In genomic region chr3L:17486794-17487726, dm6 we compare ENCODE assay signal across 1 fruit fly cellular context.
TF ChIP-seq lines count a peak whose summit lies in the region.

Gene Oatp74D, plus strand, starts transcription at chr3L:17487118.

TF ChIP-seq in whole organism, embryonic, 481 proteins besides CTCF, POLR2A, EP300 and RAD21 (continued from another document and continues in another):
- TF ChIP-seq pan (optimal IDR thresholded peaks at IDR 0.05; lab: Kevin White, UChicago) = no peak
- peak in 1 of 2 experiments; percentile 61 for TF ChIP-seq pan (GFP tag; optimal IDR thresholded peaks at IDR 0.05 in 1 of 2, IDR thresholded peaks at IDR 0.05 in 1 of 2)
- no peak for TF ChIP-seq CG11085 (GFP tag; IDR thresholded peaks at IDR 0.05; lab: Robert Waterston, UW)
- peak; percentile 36 for TF ChIP-seq CG10462 (GFP tag; optimal IDR thresholded peaks at IDR 0.05; lab: Kevin White, UChicago)
- TF ChIP-seq inv (GFP tag; IDR thresholded peaks at IDR 0.05; lab: Robert Waterston, UW; ENCODE audit: partially characterized antibody) = peak; percentile 13; the same call in 1 of the 2 replicates
- peak; percentile 85 for TF ChIP-seq vvl (GFP tag; IDR thresholded peaks at IDR 0.05; lab: Robert Waterston, UW)
- no peak for TF ChIP-seq hkb (optimal IDR thresholded peaks at IDR 0.05; lab: Kevin White, UChicago)
- TF ChIP-seq hkb (GFP tag; IDR thresholded peaks at IDR 0.05; lab: Robert Waterston, UW) = peak; percentile 44
- peak; percentile 43; the same call in 1 of the 2 replicates for TF ChIP-seq CG5953 (GFP tag; IDR thresholded peaks at IDR 0.05; lab: Robert Waterston, UW)
- TF ChIP-seq CG2875 (GFP tag; optimal IDR thresholded peaks at IDR 0.05; lab: Kevin White, UChicago) = peak; percentile 39
- TF ChIP-seq Atf-2 (GFP tag; optimal IDR thresholded peaks at IDR 0.05; lab: Kevin White, UChicago) = peak; percentile 11
- TF ChIP-seq Opbp (GFP tag; IDR thresholded peaks at IDR 0.05; lab: Robert Waterston, UW; ENCODE audit: partially characterized antibody) = 0 out of 3 replicates have a peak, but pooled peaks have one; percentile 5
- peak; percentile 68; the same call in 1 of the 2 replicates for TF ChIP-seq Bgb (GFP tag; IDR thresholded peaks at IDR 0.05; lab: Robert Waterston, UW; ENCODE audit: partially characterized antibody)
- TF ChIP-seq CG18262 (tag; optimal IDR thresholded peaks at IDR 0.05; lab: Kevin White, UChicago) = peak; percentile 33
- TF ChIP-seq en (GFP tag; optimal IDR thresholded peaks at IDR 0.05; lab: Kevin White, UChicago) = no peak
- TF ChIP-seq CG15514 (GFP tag; optimal IDR thresholded peaks at IDR 0.05; lab: Kevin White, UChicago) = peak; percentile 29
- TF ChIP-seq CG12769 (tag; optimal IDR thresholded peaks at IDR 0.05; lab: Kevin White, UChicago) = peak; percentile 77
- peak; percentile 31 for TF ChIP-seq Atf6 (GFP tag; IDR thresholded peaks at IDR 0.05; lab: Robert Waterston, UW)
- peak; percentile 32 for TF ChIP-seq az2 (GFP tag; optimal IDR thresholded peaks at IDR 0.05; lab: Kevin White, UChicago)
- peak; percentile 42 for TF ChIP-seq bab2 (GFP tag; optimal IDR thresholded peaks at IDR 0.05; lab: Kevin White, UChicago)
- TF ChIP-seq Jarid2 (GFP tag; optimal IDR thresholded peaks at IDR 0.05; lab: Kevin White, UChicago) = peak; percentile 83
- TF ChIP-seq Hey (tag; optimal IDR thresholded peaks at IDR 0.05; lab: Kevin White, UChicago) = peak; percentile 27
- peak; percentile 98 for TF ChIP-seq chinmo (GFP tag; IDR thresholded peaks at IDR 0.05; lab: Robert Waterston, UW; ENCODE audit: partially characterized antibody)
- peak; percentile 64 for TF ChIP-seq twi (tag; optimal IDR thresholded peaks at IDR 0.05; lab: Kevin White, UChicago)
- TF ChIP-seq Gug (GFP tag; IDR thresholded peaks at IDR 0.05; lab: Robert Waterston, UW) = peak; percentile 11; the same call in 1 of the 4 replicates
- peak; percentile 8 for TF ChIP-seq ERR (GFP tag; optimal IDR thresholded peaks at IDR 0.05; lab: Kevin White, UChicago)
- no peak for TF ChIP-seq Dp (GFP tag; optimal IDR thresholded peaks at IDR 0.05; lab: Kevin White, UChicago)
- peak; percentile 42; the same call in 1 of the 3 replicates for TF ChIP-seq Optix (GFP tag; IDR thresholded peaks at IDR 0.05; lab: Robert Waterston, UW)
- no peak for TF ChIP-seq CG8478 (optimal IDR thresholded peaks at IDR 0.05; lab: Kevin White, UChicago)
- peak; percentile 48 for TF ChIP-seq unpg (GFP tag; optimal IDR thresholded peaks at IDR 0.05; lab: Kevin White, UChicago)
- TF ChIP-seq CG6254 (GFP tag; optimal IDR thresholded peaks at IDR 0.05; lab: Kevin White, UChicago) = peak; percentile 52
- peak; percentile 69 for TF ChIP-seq Drgx (GFP tag; IDR thresholded peaks at IDR 0.05; lab: Robert Waterston, UW)
- TF ChIP-seq ATbp (GFP tag; optimal IDR thresholded peaks at IDR 0.05; lab: Kevin White, UChicago) = peak; percentile 81
- peak; percentile 87 for TF ChIP-seq pros (GFP tag; optimal IDR thresholded peaks at IDR 0.05; lab: Kevin White, UChicago)
- peak; percentile 56 for TF ChIP-seq CG5180 (GFP tag; optimal IDR thresholded peaks at IDR 0.05; lab: Kevin White, UChicago)
- TF ChIP-seq CG12236 (GFP tag; optimal IDR thresholded peaks at IDR 0.05; lab: Kevin White, UChicago) = no peak
- TF ChIP-seq NC2β (GFP tag; optimal IDR thresholded peaks at IDR 0.05; lab: Kevin White, UChicago) = peak; percentile 27
- peak; percentile 65 for TF ChIP-seq CG1792 (GFP tag; optimal IDR thresholded peaks at IDR 0.05; lab: Kevin White, UChicago)
- TF ChIP-seq Meics (GFP tag; optimal IDR thresholded peaks at IDR 0.05; lab: Kevin White, UChicago) = peak; percentile 47
- TF ChIP-seq CG8944 (GFP tag; optimal IDR thresholded peaks at IDR 0.05; lab: Kevin White, UChicago) = peak; percentile 0
- TF ChIP-seq ato (GFP tag; IDR thresholded peaks at IDR 0.05; lab: Robert Waterston, UW; ENCODE audit: partially characterized antibody) = no peak
- no peak for TF ChIP-seq jing (GFP tag; optimal IDR thresholded peaks at IDR 0.05; lab: Kevin White, UChicago)
- peak; percentile 61 for TF ChIP-seq CG17912 (GFP tag; optimal IDR thresholded peaks at IDR 0.05; lab: Kevin White, UChicago)
- TF ChIP-seq rib (GFP tag; IDR thresholded peaks at IDR 0.05; lab: Robert Waterston, UW) = peak; percentile 95
- TF ChIP-seq Adf1 (GFP tag; IDR thresholded peaks at IDR 0.05; lab: Robert Waterston, UW) = peak; percentile 99
- peak; percentile 28 for TF ChIP-seq Antp (GFP tag; optimal IDR thresholded peaks at IDR 0.05; lab: Kevin White, UChicago)
- TF ChIP-seq CG4707 (GFP tag; optimal IDR thresholded peaks at IDR 0.05; lab: Kevin White, UChicago) = peak; percentile 56
- peak; percentile 40 for TF ChIP-seq HmgD (GFP tag; optimal IDR thresholded peaks at IDR 0.05; lab: Kevin White, UChicago)
- no peak for TF ChIP-seq CkIIα-i1 (GFP tag; IDR thresholded peaks at IDR 0.05; lab: Robert Waterston, UW)
- TF ChIP-seq lilli (GFP tag; optimal IDR thresholded peaks at IDR 0.05; lab: Kevin White, UChicago) = peak; percentile 67
- peak; percentile 49 for TF ChIP-seq fd102C (GFP tag; optimal IDR thresholded peaks at IDR 0.05; lab: Kevin White, UChicago)
- TF ChIP-seq ssp (GFP tag; IDR thresholded peaks at IDR 0.05; lab: Robert Waterston, UW) = no peak
- TF ChIP-seq CG6654 (GFP tag; optimal IDR thresholded peaks at IDR 0.05; lab: Kevin White, UChicago) = no peak
- TF ChIP-seq sisA (GFP tag; IDR thresholded peaks at IDR 0.05; lab: Robert Waterston, UW) = peak; percentile 16; the same call in 1 of the 2 replicates
- peak; percentile 69 for TF ChIP-seq CG32532 (GFP tag; IDR thresholded peaks at IDR 0.05; lab: Robert Waterston, UW)
- peak; percentile 50 for TF ChIP-seq Xbp1 (GFP tag; optimal IDR thresholded peaks at IDR 0.05; lab: Kevin White, UChicago)
- no peak for TF ChIP-seq sima (GFP tag; optimal IDR thresholded peaks at IDR 0.05; lab: Kevin White, UChicago)
- peak; percentile 30 for TF ChIP-seq CG3281 (GFP tag; optimal IDR thresholded peaks at IDR 0.05; lab: Kevin White, UChicago)
- peak; percentile 5 for TF ChIP-seq CG15269 (tag; optimal IDR thresholded peaks at IDR 0.05; lab: Kevin White, UChicago)
- no peak for TF ChIP-seq al (GFP tag; IDR thresholded peaks at IDR 0.05; lab: Robert Waterston, UW)
- TF ChIP-seq Vsx1 (GFP tag; optimal IDR thresholded peaks at IDR 0.05; lab: Kevin White, UChicago) = no peak
- peak; percentile 73 for TF ChIP-seq CG1233 (GFP tag; optimal IDR thresholded peaks at IDR 0.05; lab: Kevin White, UChicago)
- peak in 1 of 2 experiments; percentile 34 for TF ChIP-seq bsh (GFP tag; optimal IDR thresholded peaks at IDR 0.05; lab: Kevin White, UChicago)
- peak; percentile 22; the same call in 1 of the 2 replicates for TF ChIP-seq CG17328 (GFP tag; IDR thresholded peaks at IDR 0.05; lab: Robert Waterston, UW)
- TF ChIP-seq Hr51 (GFP tag; optimal IDR thresholded peaks at IDR 0.05; lab: Kevin White, UChicago) = peak in 1 of 2 experiments; percentile 10
- peak; percentile 13 for TF ChIP-seq CG1647 (GFP tag; optimal IDR thresholded peaks at IDR 0.05; lab: Kevin White, UChicago)
- peak; percentile 28 for TF ChIP-seq HHEX (GFP tag; optimal IDR thresholded peaks at IDR 0.05; lab: Kevin White, UChicago)
- TF ChIP-seq ranshi (GFP tag; IDR thresholded peaks at IDR 0.05; lab: Robert Waterston, UW) = peak; percentile 31; the same call in 1 of the 2 replicates
- peak; percentile 22 for TF ChIP-seq pnt (GFP tag; optimal IDR thresholded peaks at IDR 0.05; lab: Kevin White, UChicago)
- TF ChIP-seq Deaf1 (tag; optimal IDR thresholded peaks at IDR 0.05; lab: Kevin White, UChicago) = peak; percentile 78
- no peak for TF ChIP-seq pita (GFP tag; optimal IDR thresholded peaks at IDR 0.05; lab: Kevin White, UChicago)
- TF ChIP-seq pum (GFP tag; optimal IDR thresholded peaks at IDR 0.05; lab: Kevin White, UChicago) = no peak
- peak; percentile 18 for TF ChIP-seq MTF-1 (GFP tag; optimal IDR thresholded peaks at IDR 0.05; lab: Kevin White, UChicago; ENCODE audit: borderline replicate concordance)
- TF ChIP-seq CG4328 (GFP tag; optimal IDR thresholded peaks at IDR 0.05; lab: Kevin White, UChicago) = peak; percentile 74
- TF ChIP-seq Sin3A (optimal IDR thresholded peaks at IDR 0.05; lab: Kevin White, UChicago) = no peak
- 0 out of 3 replicates have a peak, but pooled peaks have one; percentile 44 for TF ChIP-seq gce (GFP tag; IDR thresholded peaks at IDR 0.05; lab: Robert Waterston, UW)
- TF ChIP-seq mam (GFP tag; optimal IDR thresholded peaks at IDR 0.05; lab: Kevin White, UChicago) = peak; percentile 64
- no peak for TF ChIP-seq Dad (GFP tag; optimal IDR thresholded peaks at IDR 0.05; lab: Kevin White, UChicago)
- TF ChIP-seq CG7987 (GFP tag; optimal IDR thresholded peaks at IDR 0.05; lab: Kevin White, UChicago) = peak; percentile 71
- no peak for TF ChIP-seq Doc3 (GFP tag; IDR thresholded peaks at IDR 0.05; lab: Robert Waterston, UW; ENCODE audit: partially characterized antibody)
- TF ChIP-seq CG1832 (GFP tag; optimal IDR thresholded peaks at IDR 0.05; lab: Kevin White, UChicago) = no peak
- TF ChIP-seq Med (GFP tag; lab: Kevin White, UChicago) = peak; percentile 83
- peak; percentile 16 for TF ChIP-seq CoRest (tag; optimal IDR thresholded peaks at IDR 0.05; lab: Kevin White, UChicago)
- peak; percentile 11 for TF ChIP-seq gem (tag; optimal IDR thresholded peaks at IDR 0.05; lab: Kevin White, UChicago)
- peak; percentile 39 for TF ChIP-seq CG1603 (tag; optimal IDR thresholded peaks at IDR 0.05; lab: Kevin White, UChicago)
- TF ChIP-seq HLH4C (GFP tag; IDR thresholded peaks at IDR 0.05; lab: Robert Waterston, UW; ENCODE audit: partially characterized antibody) = peak; percentile 39; the same call in 1 of the 3 replicates
- no peak for TF ChIP-seq maf-S (GFP tag; optimal IDR thresholded peaks at IDR 0.05; lab: Kevin White, UChicago)
- no peak for TF ChIP-seq Rx (GFP tag; IDR thresholded peaks at IDR 0.05; lab: Robert Waterston, UW)
- peak; percentile 2 for TF ChIP-seq Dip3 (GFP tag; optimal IDR thresholded peaks at IDR 0.05; lab: Kevin White, UChicago)
- no peak for TF ChIP-seq aop (GFP tag; IDR thresholded peaks at IDR 0.05; lab: Robert Waterston, UW)
- no peak for TF ChIP-seq unc-4 (GFP tag; IDR thresholded peaks at IDR 0.05; lab: Robert Waterston, UW; ENCODE audit: partially characterized antibody)
- TF ChIP-seq CG9876 (GFP tag; optimal IDR thresholded peaks at IDR 0.05; lab: Kevin White, UChicago) = no peak
- TF ChIP-seq CG6765 (GFP tag; optimal IDR thresholded peaks at IDR 0.05; lab: Kevin White, UChicago) = peak; percentile 35
- TF ChIP-seq Lim3 (GFP tag; IDR thresholded peaks at IDR 0.05; lab: Robert Waterston, UW) = no peak
- TF ChIP-seq oc (tag; optimal IDR thresholded peaks at IDR 0.05; lab: Kevin White, UChicago) = peak; percentile 22
- peak; percentile 56 for TF ChIP-seq CG12104 (GFP tag; optimal IDR thresholded peaks at IDR 0.05; lab: Kevin White, UChicago)
- TF ChIP-seq toy (GFP tag; IDR thresholded peaks at IDR 0.05; lab: Robert Waterston, UW) = no peak
- no peak for TF ChIP-seq CG1602 (GFP tag; optimal IDR thresholded peaks at IDR 0.05; lab: Kevin White, UChicago)
- no peak for TF ChIP-seq CG12942 (GFP tag; optimal IDR thresholded peaks at IDR 0.05; lab: Kevin White, UChicago)
- peak; percentile 38 for TF ChIP-seq CG7556 (GFP tag; optimal IDR thresholded peaks at IDR 0.05; lab: Kevin White, UChicago)
- peak; percentile 59 for TF ChIP-seq CG6854 (GFP tag; optimal IDR thresholded peaks at IDR 0.05; lab: Kevin White, UChicago)
- peak; percentile 74 for TF ChIP-seq CG33557 (GFP tag; optimal IDR thresholded peaks at IDR 0.05; lab: Kevin White, UChicago)
- no peak; the same call in 1 of the 2 replicates for TF ChIP-seq amos (GFP tag; IDR thresholded peaks at IDR 0.05; lab: Robert Waterston, UW; ENCODE audit: partially characterized antibody)
- peak; percentile 3 for TF ChIP-seq CG11398 (GFP tag; optimal IDR thresholded peaks at IDR 0.05; lab: Kevin White, UChicago)
- TF ChIP-seq CG6683 (GFP tag; optimal IDR thresholded peaks at IDR 0.05; lab: Kevin White, UChicago) = peak; percentile 53
- TF ChIP-seq CG34422 (GFP tag; IDR thresholded peaks at IDR 0.05; lab: Robert Waterston, UW) = peak; percentile 58; the same call in 1 of the 3 replicates
- no peak for TF ChIP-seq CG9609 (GFP tag; optimal IDR thresholded peaks at IDR 0.05; lab: Kevin White, UChicago)
- TF ChIP-seq bbx (GFP tag; IDR thresholded peaks at IDR 0.05; lab: Robert Waterston, UW; ENCODE audit: partially characterized antibody) = peak; percentile 38
- TF ChIP-seq otp (GFP tag; IDR thresholded peaks at IDR 0.05; lab: Robert Waterston, UW) = peak; percentile 62; the same call in 1 of the 3 replicates
- peak; percentile 47; the same call in 1 of the 2 replicates for TF ChIP-seq crol (GFP tag; IDR thresholded peaks at IDR 0.05; lab: Robert Waterston, UW)
- TF ChIP-seq Fer1 (GFP tag; optimal IDR thresholded peaks at IDR 0.05; lab: Kevin White, UChicago) = peak; percentile 74
- TF ChIP-seq CG34376 (GFP tag; optimal IDR thresholded peaks at IDR 0.05; lab: Kevin White, UChicago) = peak; percentile 83
- TF ChIP-seq CG14667 (GFP tag; IDR thresholded peaks at IDR 0.05; lab: Robert Waterston, UW) = no peak
- TF ChIP-seq CG15011 (GFP tag; optimal IDR thresholded peaks at IDR 0.05; lab: Kevin White, UChicago) = peak; percentile 21
- TF ChIP-seq Spps (tag; optimal IDR thresholded peaks at IDR 0.05; lab: Kevin White, UChicago) = peak; percentile 25
- peak; percentile 61 for TF ChIP-seq odd (GFP tag; optimal IDR thresholded peaks at IDR 0.05; lab: Kevin White, UChicago)
- TF ChIP-seq esg (GFP tag; conservative IDR thresholded peaks at IDR 0.05; lab: Robert Waterston, UW) = no peak
- TF ChIP-seq hb (GFP tag; IDR thresholded peaks at IDR 0.05; lab: Robert Waterston, UW; ENCODE audit: partially characterized antibody) = no peak
- TF ChIP-seq nmo (GFP tag; optimal IDR thresholded peaks at IDR 0.05; lab: Kevin White, UChicago) = peak; percentile 25
- peak; percentile 19 for TF ChIP-seq CG8359 (GFP tag; optimal IDR thresholded peaks at IDR 0.05; lab: Kevin White, UChicago; ENCODE audit: borderline replicate concordance)
- TF ChIP-seq CG10147 (GFP tag; optimal IDR thresholded peaks at IDR 0.05; lab: Kevin White, UChicago) = peak; percentile 14
- TF ChIP-seq Chrac-16 (GFP tag; optimal IDR thresholded peaks at IDR 0.05; lab: Kevin White, UChicago) = peak; percentile 40
- no peak for TF ChIP-seq Hsf (GFP tag; optimal IDR thresholded peaks at IDR 0.05; lab: Kevin White, UChicago)
- no peak for TF ChIP-seq CG17829 (tag; optimal IDR thresholded peaks at IDR 0.05; lab: Kevin White, UChicago)
- peak; percentile 30; the same call in 2 of the 3 replicates for TF ChIP-seq zfh1 (GFP tag; IDR thresholded peaks at IDR 0.05; lab: Robert Waterston, UW)
- TF ChIP-seq Hr78 (GFP tag; optimal IDR thresholded peaks at IDR 0.05; lab: Kevin White, UChicago) = peak in 1 of 2 experiments; percentile 13
- peak; percentile 37; the same call in 1 of the 2 replicates for TF ChIP-seq CG3847 (GFP tag; IDR thresholded peaks at IDR 0.05; lab: Robert Waterston, UW)
